Worm (Caenorhabditis elegans): ENCODE measurements around the gene Y41E3.13.
A peak's percentile ranks its signal among the peaks of the same experiment; 100 is the strongest.

Y41E3.13 gene

DNA sequence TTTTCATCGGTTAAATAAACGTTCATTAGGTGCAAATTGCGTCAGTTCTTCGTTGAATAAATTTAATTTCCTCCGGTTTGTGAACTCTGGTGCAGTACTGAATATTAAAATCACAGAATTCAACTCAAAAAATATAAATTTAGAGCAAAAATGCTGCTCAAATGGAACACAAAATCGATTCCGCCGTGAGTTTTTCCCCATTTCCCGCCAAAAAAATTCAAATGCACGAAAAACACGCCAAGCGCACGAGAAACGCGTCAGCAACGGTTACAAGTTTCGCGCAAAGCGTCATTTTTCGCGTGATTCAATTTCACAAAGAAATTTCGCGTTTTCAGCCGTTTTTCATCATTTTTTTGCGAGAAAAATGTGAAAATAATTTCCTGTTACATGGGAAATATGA lies 18.6 kb upstream of the Y41E3.13 start, which contains the start of gene hrpu-1 (continued):
- no peak for TF ChIP-seq fkh-3 (tag; optimal IDR thresholded peaks at IDR 0.05)
- no peak for TF ChIP-seq hlh-12 (tag; optimal IDR thresholded peaks at IDR 0.05)
- no peak for TF ChIP-seq F37B4.10 (GFP tag; IDR thresholded peaks at IDR 0.05)
- 0 out of 2 replicates have a peak, but pooled peaks have one; percentile 49 for TF ChIP-seq F39B2.1 (GFP tag; IDR thresholded peaks at IDR 0.05)
- no peak for TF ChIP-seq rec-8 (tag; optimal IDR thresholded peaks at IDR 0.05)
- TF ChIP-seq madf-6 (GFP tag; IDR thresholded peaks at IDR 0.05), result peak; percentile 84
- peak; percentile 96; the same call in 1 of the 2 replicates for TF ChIP-seq cebp-2 (GFP tag; IDR thresholded peaks at IDR 0.05)
- no peak for TF ChIP-seq hlh-26 (GFP tag; conservative IDR thresholded peaks at IDR 0.05)
- TF ChIP-seq Y56A3A.18 (GFP tag; IDR thresholded peaks at IDR 0.05), result no peak
- peak; percentile 46 to 53 for TF ChIP-seq let-607 (tag; optimal IDR thresholded peaks at IDR 0.05)
- peak; percentile 95 for TF ChIP-seq attf-6 (GFP tag; IDR thresholded peaks at IDR 0.05)
- TF ChIP-seq mel-28 (tag; optimal IDR thresholded peaks at IDR 0.05; ENCODE audit: borderline replicate concordance), result no peak
- peak; percentile 8 for TF ChIP-seq snpc-1.1 (tag; optimal IDR thresholded peaks at IDR 0.05; ENCODE audit: insufficient read depth)
- no peak for TF ChIP-seq dpff-1 (tag; optimal IDR thresholded peaks at IDR 0.05)
- TF ChIP-seq snpc-1.3 (tag; optimal IDR thresholded peaks at IDR 0.05; ENCODE audit: insufficient read depth), result peak; percentile 91
- TF ChIP-seq F55B11.4 (tag; optimal IDR thresholded peaks at IDR 0.05; ENCODE audit: borderline replicate concordance, insufficient read depth), result no peak
- peak; percentile 57 for TF ChIP-seq ceh-27 (GFP tag; optimal IDR thresholded peaks at IDR 0.05)
- peak; percentile 74 for TF ChIP-seq repo-1 (tag; optimal IDR thresholded peaks at IDR 0.05)
- TF ChIP-seq F22D6.2 (tag; optimal IDR thresholded peaks at IDR 0.05), result no peak
- TF ChIP-seq F57C9.4 (tag; optimal IDR thresholded peaks at IDR 0.05), result no peak
- no peak for TF ChIP-seq nhr-120 (GFP tag; IDR thresholded peaks at IDR 0.05)
- peak; percentile 97 for TF ChIP-seq lin-54 (GFP tag; optimal IDR thresholded peaks at IDR 0.05)
- peak; percentile 50 for TF ChIP-seq K12H6.12 (tag; optimal IDR thresholded peaks at IDR 0.05)
- peak; percentile 41 for TF ChIP-seq hrde-1 (tag; optimal IDR thresholded peaks at IDR 0.05; ENCODE audit: borderline replicate concordance)
- peak; percentile 59 for TF ChIP-seq him-1 (tag; optimal IDR thresholded peaks at IDR 0.05)
- TF ChIP-seq atf-7 (tag; optimal IDR thresholded peaks at IDR 0.05), result peak; percentile 40
- no peak for TF ChIP-seq somi-1 (GFP tag; optimal IDR thresholded peaks at IDR 0.05)
- TF ChIP-seq T26A5.8 (tag; optimal IDR thresholded peaks at IDR 0.05), result no peak
- 0 out of 2 replicates have a peak, but pooled peaks have one; percentile 62 for TF ChIP-seq madf-3 (GFP tag; IDR thresholded peaks at IDR 0.05)
- no peak for TF ChIP-seq F10E7.11 (tag; optimal IDR thresholded peaks at IDR 0.05)
- TF ChIP-seq dox-1 (GFP tag; IDR thresholded peaks at IDR 0.05), result peak; percentile 94
- TF ChIP-seq cebp-1 (GFP tag; IDR thresholded peaks at IDR 0.05), result peak; percentile 39; the same call in 1 of the 2 replicates
- TF ChIP-seq cebp-1 (tag; optimal IDR thresholded peaks at IDR 0.05), result peak; percentile 79
- no peak for TF ChIP-seq ceh-79 (tag; optimal IDR thresholded peaks at IDR 0.05)
- peak; percentile 66; the same call in 1 of the 2 replicates for TF ChIP-seq K11D2.4 (GFP tag; IDR thresholded peaks at IDR 0.05)
- TF ChIP-seq F52B5.7 (tag; optimal IDR thresholded peaks at IDR 0.05), result no peak
- peak; percentile 70 for TF ChIP-seq tbp1 (GFP tag; optimal IDR thresholded peaks at IDR 0.05)
- TF ChIP-seq nfyb-1 (GFP tag; IDR thresholded peaks at IDR 0.05), result peak; percentile 73
- TF ChIP-seq mes-4 (tag; optimal IDR thresholded peaks at IDR 0.05), result no peak
- TF ChIP-seq snpc-4 (GFP tag; optimal IDR thresholded peaks at IDR 0.05), result peak; percentile 79
- peak; percentile 75 to 96 (median 87) for TF ChIP-seq snpc-4 (tag; optimal IDR thresholded peaks at IDR 0.05)
- no peak for TF ChIP-seq Y95B8A.8 (GFP tag; IDR thresholded peaks at IDR 0.05)
- TF ChIP-seq Y67H2A.10 (GFP tag; conservative IDR thresholded peaks at IDR 0.05), result peak; percentile 23; the same call in 1 of the 2 replicates
- peak; percentile 72 for TF ChIP-seq dpl-1 (GFP tag; optimal IDR thresholded peaks at IDR 0.05)
- TF ChIP-seq ceh-91 (GFP tag; IDR thresholded peaks at IDR 0.05), result peak; percentile 23; the same call in 1 of the 2 replicates
- no peak for TF ChIP-seq ztf-3 (GFP tag; optimal IDR thresholded peaks at IDR 0.05)
- TF ChIP-seq egl-44 (GFP tag; IDR thresholded peaks at IDR 0.05), result 0 out of 2 replicates have a peak, but pooled peaks have one; percentile 25
- no peak for TF ChIP-seq aptf-3 (GFP tag; IDR thresholded peaks at IDR 0.05)
